Fruit fly (Drosophila melanogaster) whole organism, embryonic: Measurements from ENCODE around the gene Caf1-55.

Source experiments
- Atf3 ChIP-seq: fragments of 200-800 bp; sonication (Bioruptor generic); optimal IDR thresholded peaks from 3 replicates; lab custom pipeline; 2016; ENCODE audit warnings: missing biosample characterization, missing genetic modification characterization
- CG10274 ChIP-seq: fragments of 200-800 bp; sonication (Bioruptor generic); optimal IDR thresholded peaks from 3 replicates; lab custom pipeline; 2017; ENCODE audit warnings: missing biosample characterization, mild to moderate bottlenecking, missing genetic modification characterization
- CG10565 ChIP-seq: fragments of 200-800 bp; sonication (Bioruptor generic); optimal IDR thresholded peaks from 3 replicates; lab custom pipeline; 2016; ENCODE audit warnings: missing biosample characterization, mild to moderate bottlenecking, missing genetic modification characterization
- CG10654 ChIP-seq: fragments of 200-800 bp; sonication (Bioruptor generic); optimal IDR thresholded peaks from 2 replicates; lab custom pipeline; 2016; ENCODE audit warnings: missing biosample characterization, missing genetic modification characterization
- CG12299 ChIP-seq: fragments of 200-800 bp; sonication (Bioruptor generic); optimal IDR thresholded peaks from 2 replicates; lab custom pipeline; 2018; ENCODE audit warnings: missing biosample characterization, mild to moderate bottlenecking, missing genetic modification characterization
- CG13123 ChIP-seq: fragments of 200-800 bp; sonication (Bioruptor generic); optimal IDR thresholded peaks from 2 replicates; lab custom pipeline; 2016; ENCODE audit warnings: missing biosample characterization, missing genetic modification characterization
- CG14441 ChIP-seq: fragments of 200-800 bp; sonication (Bioruptor generic); IDR thresholded peaks from 2 replicates; pipeline ENCODE4 v1.3.6; 2022; ENCODE audit warnings: missing biosample characterization, missing genetic modification characterization
- CG14860 ChIP-seq: fragments of 200-800 bp; sonication (Bioruptor generic); IDR thresholded peaks from 3 replicates; pipeline ENCODE4 v1.3.6; 2022; ENCODE audit warnings: missing biosample characterization, missing genetic modification characterization; ENCODE audit not compliant: partially characterized antibody
- CG15269 ChIP-seq: fragments of 200-800 bp; sonication (Bioruptor generic); optimal IDR thresholded peaks from 2 replicates; lab custom pipeline; 2018; ENCODE audit warnings: missing biosample characterization, mild to moderate bottlenecking, missing genetic modification characterization, moderate library complexity
- CG2116 ChIP-seq: fragments of 200-800 bp; sonication (Bioruptor generic); optimal IDR thresholded peaks from 3 replicates; lab custom pipeline; 2018; ENCODE audit warnings: missing biosample characterization, mild to moderate bottlenecking, missing genetic modification characterization
- CG2889 ChIP-seq: fragments of 200-800 bp; sonication (Bioruptor generic); IDR thresholded peaks from 3 replicates; pipeline ENCODE4 v1.3.6; 2022; ENCODE audit warnings: missing biosample characterization, missing genetic modification characterization
- CG31224 ChIP-seq: fragments of 200-800 bp; sonication (Bioruptor generic); IDR thresholded peaks from 2 replicates; pipeline ENCODE4 v1.3.6; 2022; ENCODE audit warnings: missing biosample characterization, missing genetic modification characterization
- CG5953 ChIP-seq: fragments of 200-800 bp; sonication (Bioruptor generic); IDR thresholded peaks from 2 replicates; pipeline ENCODE4 v1.3.6; 2022; ENCODE audit warnings: missing biosample characterization, missing genetic modification characterization
- CG7963 ChIP-seq: fragments of 200-800 bp; sonication (Bioruptor generic); IDR thresholded peaks from 3 replicates; pipeline ENCODE4 v1.3.6; 2022; ENCODE audit warnings: missing biosample characterization, missing genetic modification characterization; ENCODE audit not compliant: partially characterized antibody
- CG9797 ChIP-seq: fragments of 200-800 bp; sonication (Bioruptor generic); optimal IDR thresholded peaks from 3 replicates; lab custom pipeline; 2018; ENCODE audit warnings: missing biosample characterization, mild to moderate bottlenecking, missing genetic modification characterization
- Dfd ChIP-seq, 2 experiments: fragments of >200 bp; optimal IDR thresholded peaks; 2 replicates each; lab custom pipeline; 2017; ENCODE audit warnings: missing biosample characterization in 2 of 2, missing genetic modification characterization in 2 of 2
- Drgx ChIP-seq: fragments of 200-800 bp; sonication (Bioruptor generic); IDR thresholded peaks from 2 replicates; pipeline ENCODE4 v1.3.6; 2022; ENCODE audit warnings: missing biosample characterization, missing genetic modification characterization
- Eip74EF ChIP-seq, 2 experiments: fragments of 200-800 bp in 1 of 2; fragments of >200 bp in 1 of 2; sonication (Bioruptor generic) in 1 of 2; optimal IDR thresholded peaks; 2 replicates each; lab custom pipeline; 2017 to 2019; ENCODE audit warnings: missing biosample characterization in 2 of 2, missing genetic modification characterization in 2 of 2, mild to moderate bottlenecking in 1 of 2, moderate library complexity in 1 of 2
- Elba2 ChIP-seq: fragments of 200-800 bp; sonication (Bioruptor generic); optimal IDR thresholded peaks from 3 replicates; lab custom pipeline; 2016; ENCODE audit warnings: missing biosample characterization, missing genetic modification characterization
- HLH3B ChIP-seq: fragments of 200-800 bp; sonication (Bioruptor generic); IDR thresholded peaks from 2 replicates; pipeline ENCODE4 v1.3.6; 2022; ENCODE audit warnings: missing biosample characterization, missing genetic modification characterization
- HLH54F ChIP-seq: fragments of 200-800 bp; sonication (Bioruptor generic); optimal IDR thresholded peaks from 3 replicates; lab custom pipeline; 2016; ENCODE audit warnings: missing biosample characterization, missing genetic modification characterization
- Lpt ChIP-seq: fragments of >200 bp; optimal IDR thresholded peaks from 2 replicates; lab custom pipeline; 2018; ENCODE audit warnings: missing biosample characterization, missing genetic modification characterization
- MBD-R2 ChIP-seq: fragments of 200-800 bp; sonication (Bioruptor generic); IDR thresholded peaks from 2 replicates; pipeline ENCODE4 v1.3.6; 2022; ENCODE audit warnings: missing biosample characterization, missing genetic modification characterization
- Med ChIP-seq: fragments of 200-800 bp; sonication (Bioruptor generic); peaks from one replicate; lab custom pipeline; 2016; ENCODE audit warnings: missing biosample characterization, missing genetic modification characterization, mild to moderate bottlenecking, inconsistent platforms, moderate library complexity
- Myb ChIP-seq: fragments of 200-800 bp; sonication (Bioruptor generic); optimal IDR thresholded peaks from 2 replicates; lab custom pipeline; 2016; ENCODE audit warnings: missing biosample characterization, missing genetic modification characterization
- Nf-YA ChIP-seq: fragments of 200-800 bp; sonication (Bioruptor generic); IDR thresholded peaks from 2 replicates; pipeline ENCODE4 v1.3.6; 2022; ENCODE audit warnings: missing biosample characterization, missing genetic modification characterization
- Oaz ChIP-seq: fragments of 200-800 bp; sonication (Bioruptor generic); IDR thresholded peaks from 2 replicates; pipeline ENCODE4 v1.3.6; 2022; ENCODE audit warnings: missing biosample characterization, missing genetic modification characterization
- Stat92E ChIP-seq, 3 experiments: fragments of >200 bp in 2 of 3; fragments of 200-800 bp in 1 of 3; sonication (Bioruptor generic) in 1 of 3; optimal IDR thresholded peaks; 2 replicates each; lab custom pipeline; 2017 to 2019; ENCODE audit warnings: missing biosample characterization in 3 of 3, missing genetic modification characterization in 3 of 3, mild to moderate bottlenecking in 1 of 3, moderate library complexity in 1 of 3
- TFAM ChIP-seq: fragments of 200-800 bp; sonication (Bioruptor generic); optimal IDR thresholded peaks from 2 replicates; lab custom pipeline; 2017; ENCODE audit warnings: missing biosample characterization, missing genetic modification characterization, inconsistent platforms
- Trl ChIP-seq, 3 experiments: fragments of >200 bp in 2 of 3; fragments of 200-800 bp in 1 of 3; sonication (Bioruptor generic) in 1 of 3; optimal IDR thresholded peaks; 2 replicates in 1 of 3; 3 replicates in 2 of 3; lab custom pipeline; 2016 to 2017; ENCODE audit warnings: missing biosample characterization in 1 of 3, missing genetic modification characterization in 1 of 3
- caup ChIP-seq: fragments of 200-800 bp; sonication (Bioruptor generic); optimal IDR thresholded peaks from 3 replicates; lab custom pipeline; 2017; ENCODE audit warnings: missing biosample characterization, mild to moderate bottlenecking, missing genetic modification characterization, moderate library complexity; ENCODE audit not compliant: severe bottlenecking
- chm ChIP-seq: fragments of 200-800 bp; sonication (Bioruptor generic); IDR thresholded peaks from 2 replicates; pipeline ENCODE4 v1.3.6; 2022; ENCODE audit warnings: missing biosample characterization, missing genetic modification characterization
- cwo ChIP-seq: fragments of 200-800 bp; sonication (Bioruptor generic); optimal IDR thresholded peaks from 3 replicates; lab custom pipeline; 2017; ENCODE audit warnings: missing biosample characterization, missing genetic modification characterization, mild to moderate bottlenecking, moderate library complexity, missing genetic modification reagents
- dm ChIP-seq: fragments of 200-800 bp; sonication (Bioruptor generic); optimal IDR thresholded peaks from 3 replicates; lab custom pipeline; 2016; ENCODE audit warnings: missing biosample characterization, missing genetic modification characterization
- eve ChIP-seq, 2 experiments: fragments of >200 bp; optimal IDR thresholded peaks; 2 replicates each; lab custom pipeline; 2017; ENCODE audit warnings: missing biosample characterization in 2 of 2, missing genetic modification characterization in 2 of 2
- ftz-f1 ChIP-seq: fragments of 200-800 bp; sonication (Bioruptor generic); optimal IDR thresholded peaks from 2 replicates; lab custom pipeline; 2016; ENCODE audit warnings: missing biosample characterization, missing genetic modification characterization
- fu2 ChIP-seq: fragments of 200-800 bp; sonication (Bioruptor generic); optimal IDR thresholded peaks from 2 replicates; lab custom pipeline; 2016; ENCODE audit warnings: missing biosample characterization, missing genetic modification characterization
- grn ChIP-seq: fragments of 200-800 bp; sonication (Bioruptor generic); optimal IDR thresholded peaks from 3 replicates; lab custom pipeline; 2017; ENCODE audit warnings: missing biosample characterization, missing genetic modification characterization
- mld ChIP-seq: fragments of 200-800 bp; sonication (Bioruptor generic); IDR thresholded peaks from 3 replicates; pipeline ENCODE4 v1.3.6; 2022; ENCODE audit warnings: missing biosample characterization, missing genetic modification characterization; ENCODE audit not compliant: partially characterized antibody
- prd ChIP-seq, 3 experiments: fragments of >200 bp in 2 of 3; fragments of 200-800 bp in 1 of 3; sonication (Bioruptor generic) in 1 of 3; optimal IDR thresholded peaks in 2 of 3; IDR thresholded peaks in 1 of 3; 2 replicates in 2 of 3; 3 replicates in 1 of 3; pipeline versions ENCODE4 v1.3.6 to Lab custom; 2017 to 2022; ENCODE audit warnings: missing biosample characterization in 1 of 3, missing genetic modification characterization in 1 of 3
- schlank ChIP-seq: fragments of 200-800 bp; sonication (Bioruptor generic); optimal IDR thresholded peaks from 2 replicates; lab custom pipeline; 2018; ENCODE audit warnings: missing biosample characterization, mild to moderate bottlenecking, missing genetic modification characterization
- seq ChIP-seq: fragments of 200-800 bp; sonication (Bioruptor generic); IDR thresholded peaks from 2 replicates; pipeline ENCODE4 v1.3.6; 2022; ENCODE audit warnings: missing biosample characterization, missing genetic modification characterization
- slp2 ChIP-seq: fragments of 200-800 bp; sonication (Bioruptor generic); optimal IDR thresholded peaks from 2 replicates; lab custom pipeline; 2016; ENCODE audit warnings: missing biosample characterization, missing genetic modification characterization
- sob ChIP-seq: fragments of 200-800 bp; sonication (Bioruptor generic); IDR thresholded peaks from 2 replicates; pipeline ENCODE4 v1.3.6; 2022; ENCODE audit warnings: missing biosample characterization, missing genetic modification characterization
- toy ChIP-seq: fragments of 200-800 bp; sonication (Bioruptor generic); IDR thresholded peaks from 2 replicates; pipeline ENCODE4 v1.3.6; 2022; ENCODE audit warnings: missing biosample characterization, missing genetic modification characterization
- unpg ChIP-seq: fragments of 200-800 bp; sonication (Bioruptor generic); optimal IDR thresholded peaks from 3 replicates; lab custom pipeline; 2018; ENCODE audit warnings: missing biosample characterization, mild to moderate bottlenecking, missing genetic modification characterization, moderate library complexity
- wdn ChIP-seq: fragments of 200-800 bp; sonication (Bioruptor generic); IDR thresholded peaks from 2 replicates; pipeline ENCODE4 v1.3.6; 2022; ENCODE audit warnings: missing biosample characterization, missing genetic modification characterization
- zen2 ChIP-seq: fragments of 200-800 bp; sonication (Bioruptor generic); IDR thresholded peaks from 3 replicates; pipeline ENCODE4 v1.3.6; 2022; ENCODE audit warnings: missing biosample characterization, missing genetic modification characterization; ENCODE audit not compliant: partially characterized antibody

Gene Caf1-55

DNA sequence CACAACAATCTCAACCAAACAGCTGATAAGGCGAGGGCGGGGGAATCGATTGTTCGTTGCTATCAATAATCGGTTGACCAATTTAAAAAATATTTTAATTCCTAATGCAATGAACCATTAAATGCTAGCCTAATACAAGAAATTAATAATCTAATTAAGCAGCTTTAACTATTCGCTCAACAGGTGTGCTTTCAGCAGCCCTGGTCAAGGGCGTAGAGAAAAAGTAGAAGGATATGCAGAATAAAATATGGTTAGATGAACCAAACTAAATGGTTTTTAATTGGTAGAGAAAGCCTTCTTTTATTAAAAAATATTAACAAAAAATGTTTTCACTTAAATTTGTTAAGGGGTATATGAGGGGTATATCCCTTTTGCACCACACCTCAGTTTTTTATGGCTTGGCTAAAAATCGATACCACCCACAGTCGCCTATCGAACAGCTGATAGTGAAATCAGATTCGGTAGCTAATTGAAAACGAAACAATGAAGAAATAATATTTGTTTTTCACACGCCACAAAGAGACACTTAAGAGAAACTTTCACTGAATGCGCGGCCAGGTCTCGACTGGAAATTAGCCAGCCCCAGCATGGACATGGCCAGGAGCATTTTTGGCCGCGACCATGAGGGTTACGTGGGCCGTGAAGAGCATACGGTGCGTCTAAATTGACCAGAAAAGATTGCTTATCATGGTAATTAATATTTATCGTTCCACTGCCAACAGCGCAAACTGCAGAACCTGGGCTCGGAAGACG, 6.4 kb upstream of the Caf1-55 start, which contains the start of the genes SIDL and CG12241 (continued):
- TF ChIP-seq Dfd (GFP tag; optimal IDR thresholded peaks at IDR 0.05; lab: Kevin White, UChicago) = no peak
- no peak for TF ChIP-seq Stat92E (GFP tag; optimal IDR thresholded peaks at IDR 0.05; lab: Kevin White, UChicago)
- TF ChIP-seq Elba2 = peak; percentile 0
- no peak for TF ChIP-seq CG7963 (GFP tag; lab: Robert Waterston, UW)
- TF ChIP-seq TFAM (GFP tag; lab: Kevin White, UChicago) = no peak
- peak; percentile 92 for TF ChIP-seq chm (GFP tag; lab: Robert Waterston, UW)
- TF ChIP-seq cwo (GFP tag; lab: Kevin White, UChicago) = peak; percentile 78
- TF ChIP-seq slp2 (GFP tag; lab: Kevin White, UChicago) = peak; percentile 45
- no peak for TF ChIP-seq dm (GFP tag; lab: Kevin White, UChicago)
- peak; percentile 87 for TF ChIP-seq CG31224 (GFP tag; lab: Robert Waterston, UW)
- TF ChIP-seq eve (GFP tag; optimal IDR thresholded peaks at IDR 0.05; lab: Kevin White, UChicago) = no peak
- TF ChIP-seq Atf3 (GFP tag; lab: Kevin White, UChicago) = peak; percentile 20
- no peak for TF ChIP-seq Trl (optimal IDR thresholded peaks at IDR 0.05; lab: Kevin White, UChicago)
- peak; percentile 84 for TF ChIP-seq Trl (GFP tag; optimal IDR thresholded peaks at IDR 0.05; lab: Kevin White, UChicago)
- TF ChIP-seq fu2 (GFP tag; lab: Kevin White, UChicago) = peak; percentile 19
- TF ChIP-seq CG10565 (GFP tag; lab: Kevin White, UChicago) = peak; percentile 16
- TF ChIP-seq CG10654 = peak; percentile 71
- peak; percentile 79 for TF ChIP-seq CG2116 (GFP tag; lab: Kevin White, UChicago)
- TF ChIP-seq Med (GFP tag; lab: Kevin White, UChicago) = peak; percentile 97
- TF ChIP-seq mld (GFP tag; lab: Robert Waterston, UW) = no peak
- peak; percentile 49 for TF ChIP-seq Myb (GFP tag; lab: Kevin White, UChicago)
- TF ChIP-seq grn (GFP tag; lab: Kevin White, UChicago) = peak; percentile 61
- peak; percentile 96 for TF ChIP-seq Drgx (GFP tag; lab: Robert Waterston, UW)
- TF ChIP-seq CG5953 = no peak
- TF ChIP-seq zen2 (GFP tag; lab: Robert Waterston, UW) = no peak
- no peak for TF ChIP-seq Eip74EF (GFP tag; optimal IDR thresholded peaks at IDR 0.05; lab: Kevin White, UChicago)
- no peak for TF ChIP-seq CG15269 (tag; lab: Kevin White, UChicago)
- TF ChIP-seq CG2889 (GFP tag; lab: Robert Waterston, UW) = peak; percentile 48; the same call in 1 of the 3 replicates
- TF ChIP-seq Lpt (GFP tag; lab: Kevin White, UChicago) = no peak
- TF ChIP-seq CG14860 (GFP tag; lab: Robert Waterston, UW) = 0 out of 3 replicates have a peak, but pooled peaks have one; percentile 22
- TF ChIP-seq CG14441 = peak; percentile 96
- TF ChIP-seq caup (GFP tag; lab: Kevin White, UChicago) = peak; percentile 83
- TF ChIP-seq CG12299 (tag; lab: Kevin White, UChicago) = peak; percentile 48
- no peak for TF ChIP-seq seq (GFP tag; lab: Robert Waterston, UW)
- peak; percentile 23 for TF ChIP-seq CG9797 (GFP tag; lab: Kevin White, UChicago)
- TF ChIP-seq Nf-YA (GFP tag; lab: Robert Waterston, UW) = peak; percentile 84
- peak; percentile 18 for TF ChIP-seq CG13123
- TF ChIP-seq toy (GFP tag; lab: Robert Waterston, UW) = peak; percentile 77
- peak; percentile 92 for TF ChIP-seq HLH3B (GFP tag; lab: Robert Waterston, UW)
- peak; percentile 59 for TF ChIP-seq HLH54F
- 0 out of 2 replicates have a peak, but pooled peaks have one; percentile 21 for TF ChIP-seq Oaz (GFP tag; lab: Robert Waterston, UW)
- TF ChIP-seq wdn (GFP tag; lab: Robert Waterston, UW) = peak; percentile 70
- no peak for TF ChIP-seq prd (optimal IDR thresholded peaks at IDR 0.05; lab: Kevin White, UChicago)
- TF ChIP-seq prd (GFP tag; IDR thresholded peaks at IDR 0.05; lab: Robert Waterston, UW) = peak; percentile 96
- TF ChIP-seq schlank (tag; lab: Kevin White, UChicago) = peak; percentile 32
- peak; percentile 60 for TF ChIP-seq ftz-f1
- TF ChIP-seq MBD-R2 (GFP tag; lab: Robert Waterston, UW) = peak; percentile 92
- TF ChIP-seq sob (GFP tag; lab: Robert Waterston, UW) = peak; percentile 93
- peak; percentile 66 for TF ChIP-seq unpg
- TF ChIP-seq CG10274 (GFP tag; lab: Kevin White, UChicago) = peak; percentile 41
